Worm (Caenorhabditis elegans) whole organism, L4/young adult: ENCODE data around the gene ubq-2.

Experiments
- W03F9.2 ChIP-seq: fragments of 150-350 bp; optimal IDR thresholded peaks from 2 replicates; lab custom pipeline; 2014; ENCODE audit warnings: missing biosample characterization, missing genetic modification characterization
- him-1 ChIP-seq: sonication (generic microtip); optimal IDR thresholded peaks from 2 replicates; lab custom pipeline; 2016; ENCODE audit warnings: missing genotype, missing genetic modification reagents, missing genetic modification characterization, missing compliant biosample characterization

DNA sequence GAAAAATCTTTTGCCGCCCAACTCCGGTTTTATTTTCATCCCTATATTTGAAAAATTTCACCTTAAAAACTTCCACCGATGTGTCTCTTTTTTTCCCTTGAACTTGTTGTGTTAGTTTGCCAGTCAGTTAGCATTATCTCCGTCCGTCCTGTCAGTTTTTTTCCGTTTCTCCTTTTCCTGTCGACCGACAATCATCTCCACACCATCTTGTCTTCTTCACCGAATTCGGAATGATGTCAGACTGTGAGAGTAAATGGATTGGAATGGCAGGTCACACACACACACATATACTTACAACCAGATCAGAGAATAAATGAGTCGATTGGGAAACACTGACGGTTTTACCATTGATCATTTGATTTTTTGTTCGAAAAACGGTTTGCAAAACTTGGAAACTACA, 33.6 kb upstream of the ubq-2 start:
- no peak for TF ChIP-seq him-1
- TF ChIP-seq W03F9.2 (tag; lab: Kevin White, UChicago): no peak
